Worm (Caenorhabditis elegans) whole organism, early embryonic: ENCODE results near the gene hdl-1.
A peak's percentile ranks its signal among the peaks of the same experiment; 100 is the strongest.

Source experiments
- B0310.2 ChIP-seq: sonication (generic microtip); optimal IDR thresholded peaks from 2 replicates; lab custom pipeline; 2016; ENCODE audit warnings: mild to moderate bottlenecking, missing genetic modification characterization, missing compliant biosample characterization
- F13C5.2 ChIP-seq: sonication (generic microtip); optimal IDR thresholded peaks from 2 replicates; lab custom pipeline; 2017; ENCODE audit warnings: mild to moderate bottlenecking, missing genetic modification characterization, inconsistent platforms, missing compliant biosample characterization
- aly-1 ChIP-seq: sonication (generic microtip); optimal IDR thresholded peaks from 2 replicates; lab custom pipeline; 2016; ENCODE audit warnings: missing genetic modification characterization, missing compliant biosample characterization
- ama-1 ChIP-seq: fragments of 150-350 bp; optimal IDR thresholded peaks from 2 replicates; lab custom pipeline; 2014
- ceh-13 ChIP-seq: fragments of 200-800 bp; sonication (Bioruptor generic); optimal IDR thresholded peaks from 2 replicates; lab custom pipeline; 2018; ENCODE audit warnings: mild to moderate bottlenecking, missing genetic modification characterization, missing compliant biosample characterization
- ceh-36 ChIP-seq: sonication (generic microtip); optimal IDR thresholded peaks from 2 replicates; lab custom pipeline; 2016; ENCODE audit warnings: missing genetic modification characterization, inconsistent platforms, missing compliant biosample characterization
- ets-7 ChIP-seq: sonication (generic microtip); optimal IDR thresholded peaks from 2 replicates; lab custom pipeline; 2016; ENCODE audit warnings: missing genotype, missing genetic modification characterization, missing compliant biosample characterization
- flt-1 ChIP-seq: fragments of 200-800 bp; sonication (Bioruptor generic); IDR thresholded peaks from 2 replicates; pipeline ENCODE4 v1.3.6; 2022; ENCODE audit warnings: missing genetic modification characterization, missing compliant biosample characterization
- hmbx-1 ChIP-seq: sonication (generic microtip); optimal IDR thresholded peaks from 2 replicates; lab custom pipeline; 2016; ENCODE audit warnings: mild to moderate bottlenecking, missing genetic modification characterization, missing compliant biosample characterization
- hmg-4 ChIP-seq: fragments of 200-800 bp; sonication (Bioruptor generic); optimal IDR thresholded peaks from 2 replicates; lab custom pipeline; 2018; ENCODE audit warnings: mild to moderate bottlenecking, missing genetic modification characterization, missing compliant biosample characterization
- hnd-1 ChIP-seq: sonication (generic microtip); optimal IDR thresholded peaks from 2 replicates; lab custom pipeline; 2016; ENCODE audit warnings: missing genetic modification characterization, missing compliant biosample characterization
- pes-1 ChIP-seq: fragments of 200-800 bp; sonication (Bioruptor generic); IDR thresholded peaks from 2 replicates; pipeline ENCODE4 v1.3.6; 2022; ENCODE audit warnings: missing genetic modification reagents, missing genetic modification characterization, missing compliant biosample characterization
- scrt-1 ChIP-seq: fragments of 200-800 bp; sonication (Bioruptor generic); IDR thresholded peaks from 2 replicates; pipeline ENCODE4 v1.3.6; 2022; ENCODE audit warnings: missing genetic modification characterization, missing compliant biosample characterization
- sea-1 ChIP-seq: fragments of 200-800 bp; sonication (Bioruptor generic); conservative IDR thresholded peaks from 2 replicates; pipeline ENCODE4 v1.3.6; 2022; ENCODE audit warnings: missing genetic modification characterization, missing compliant biosample characterization
- tbx-11 ChIP-seq: fragments of 200-800 bp; sonication (Bioruptor generic); IDR thresholded peaks from 2 replicates; pipeline ENCODE4 v1.3.6; 2022; ENCODE audit warnings: missing genetic modification characterization, missing compliant biosample characterization
- tbx-37 ChIP-seq: fragments of 200-800 bp; sonication (Bioruptor generic); conservative IDR thresholded peaks from 2 replicates; pipeline ENCODE4 v1.3.6; 2022; ENCODE audit warnings: missing genetic modification reagents, missing genetic modification characterization, missing compliant biosample characterization
- tra-4 ChIP-seq: sonication (generic microtip); optimal IDR thresholded peaks from 2 replicates; lab custom pipeline; 2017; ENCODE audit warnings: missing genetic modification characterization, missing compliant biosample characterization

Gene hdl-1

ce11 chrIV:11930572-11930971, 19.0 kb downstream of the hdl-1 start, which contains the start of gene nhx-9:
TSS of gene nhx-9 (plus strand) at chrIV:11930872.
- TF ChIP-seq hmbx-1 (tag; lab: Kevin White, UChicago) (no peak), scrt-1 (GFP tag; lab: Robert Waterston, UW) (no peak), tra-4 (no peak), hmg-4 (GFP tag; lab: Kevin White, UChicago) (no peak), tbx-37 (GFP tag; lab: Robert Waterston, UW) (no peak), aly-1 (tag; lab: Kevin White, UChicago) (no peak), sea-1 (GFP tag; lab: Robert Waterston, UW) (no peak), pes-1 (no peak), B0310.2 (tag; lab: Kevin White, UChicago) (no peak)

ce11 chrIV:11928388-11928787, 21.2 kb downstream of the hdl-1 start:
- peak; percentile 48 for TF ChIP-seq aly-1 (tag; lab: Kevin White, UChicago)
- TF ChIP-seq ceh-13 (GFP tag; lab: Kevin White, UChicago) = peak; percentile 56
- peak; percentile 82 for TF ChIP-seq pes-1
- TF ChIP-seq F13C5.2 (tag; lab: Kevin White, UChicago) = peak; percentile 37
- peak; percentile 69 for TF ChIP-seq tbx-11
- peak; percentile 55 for TF ChIP-seq tbx-37 (GFP tag; lab: Robert Waterston, UW)
- 0 out of 2 replicates have a peak, but pooled peaks have one; percentile 74 for TF ChIP-seq sea-1 (GFP tag; lab: Robert Waterston, UW)
- peak; percentile 84 for TF ChIP-seq flt-1 (GFP tag; lab: Robert Waterston, UW)
- no peak for TF ChIP-seq hmbx-1 (tag; lab: Kevin White, UChicago)
- TF ChIP-seq ets-7 = no peak
- TF ChIP-seq hmg-4 (GFP tag; lab: Kevin White, UChicago) = no peak
- peak; percentile 31 for TF ChIP-seq hnd-1 (tag; lab: Kevin White, UChicago)
- peak; percentile 64 for TF ChIP-seq ceh-36
- TF ChIP-seq ama-1 = no peak
- TF ChIP-seq scrt-1 (GFP tag; lab: Robert Waterston, UW) = peak; percentile 81
- TF ChIP-seq B0310.2 (tag; lab: Kevin White, UChicago) = peak; percentile 50
- no peak for TF ChIP-seq tra-4

- TF ChIP-seq hmg-4 (GFP tag; lab: Kevin White, UChicago) (no peak), sea-1 (GFP tag; lab: Robert Waterston, UW) (no peak)
Measured at ce11 chrIV:11925346-11926075, 24.1 kb downstream of the hdl-1 start, which contains the start of the genes srlf-33 and srlf-32. TSS of gene srlf-33 (minus strand) at chrIV:11925446. TSS of gene srlf-32 (plus strand) at chrIV:11926025.

- TF ChIP-seq hnd-1 (tag; lab: Kevin White, UChicago) = no peak
- TF ChIP-seq B0310.2 (tag; lab: Kevin White, UChicago) = no peak
- no peak for TF ChIP-seq ceh-36
- no peak for TF ChIP-seq F13C5.2 (tag; lab: Kevin White, UChicago)
- TF ChIP-seq flt-1 (GFP tag; lab: Robert Waterston, UW) = no peak
- no peak for TF ChIP-seq ets-7
- no peak for TF ChIP-seq tra-4
- TF ChIP-seq ama-1 = no peak
- no peak for TF ChIP-seq aly-1 (tag; lab: Kevin White, UChicago)
- no peak for TF ChIP-seq sea-1 (GFP tag; lab: Robert Waterston, UW)
- no peak for TF ChIP-seq tbx-37 (GFP tag; lab: Robert Waterston, UW)
- no peak for TF ChIP-seq scrt-1 (GFP tag; lab: Robert Waterston, UW)
- no peak for TF ChIP-seq pes-1
- TF ChIP-seq hmg-4 (GFP tag; lab: Kevin White, UChicago) = no peak
- TF ChIP-seq ceh-13 (GFP tag; lab: Kevin White, UChicago) = no peak
- no peak for TF ChIP-seq tbx-11
- no peak for TF ChIP-seq hmbx-1 (tag; lab: Kevin White, UChicago)
Measured at ce11 chrIV:11924092-11924491, 25.5 kb downstream of the hdl-1 start.

- TF ChIP-seq ets-7 = no peak
- no peak for TF ChIP-seq ceh-36
- no peak for TF ChIP-seq ceh-13 (GFP tag; lab: Kevin White, UChicago)
- no peak for TF ChIP-seq B0310.2 (tag; lab: Kevin White, UChicago)
- TF ChIP-seq tra-4 = no peak
- TF ChIP-seq hmg-4 (GFP tag; lab: Kevin White, UChicago) = no peak
- no peak for TF ChIP-seq tbx-11
- TF ChIP-seq aly-1 (tag; lab: Kevin White, UChicago) = no peak
- no peak for TF ChIP-seq hnd-1 (tag; lab: Kevin White, UChicago)
- no peak for TF ChIP-seq tbx-37 (GFP tag; lab: Robert Waterston, UW)
- TF ChIP-seq sea-1 (GFP tag; lab: Robert Waterston, UW) = no peak
- no peak for TF ChIP-seq ama-1
- TF ChIP-seq flt-1 (GFP tag; lab: Robert Waterston, UW) = no peak
Measured at ce11 chrIV:11923074-11923473, 26.5 kb downstream of the hdl-1 start, which contains the start of gene srlf-31. TSS of gene srlf-31 (minus strand) at chrIV:11923174.

- TF ChIP-seq pes-1 = no peak
Measured at ce11 chrIV:11922011-11922410, 27.6 kb downstream of the hdl-1 start, which contains the start of gene ZK822.1. TSS of gene ZK822.1 (minus strand) at chrIV:11922131.

ce11 chrIV:11919067-11919466, 30.6 kb downstream of the hdl-1 start:
- TF ChIP-seq pes-1 (no peak), ama-1 (no peak)

ce11 chrIV:11917886-11918285, 31.7 kb downstream of the hdl-1 start:
- TF ChIP-seq ets-7 (no peak), sea-1 (GFP tag; lab: Robert Waterston, UW) (no peak), hmg-4 (GFP tag; lab: Kevin White, UChicago) (no peak), F13C5.2 (tag; lab: Kevin White, UChicago) (no peak), tra-4 (no peak), hmbx-1 (tag; lab: Kevin White, UChicago) (no peak)
